Worm (Caenorhabditis elegans): Measurements from ENCODE around the gene lipl-5.

DNA sequence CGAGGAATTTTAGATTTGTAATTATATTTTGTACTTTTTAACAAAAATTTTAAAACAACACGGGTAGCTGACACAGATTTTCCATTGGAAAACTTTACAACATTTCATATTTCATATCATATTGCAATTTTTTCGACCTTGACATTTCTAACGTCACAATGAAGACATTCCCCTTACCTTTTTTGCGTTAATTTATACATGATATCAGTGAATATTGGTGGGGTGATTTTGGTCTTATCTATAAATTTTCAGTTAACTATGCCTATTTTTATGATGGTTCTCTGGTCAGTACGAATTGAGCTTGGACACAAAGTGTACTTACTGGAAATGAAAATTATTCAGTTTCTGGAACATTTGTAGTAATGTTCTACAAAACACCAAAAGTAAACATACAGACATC is 1.0 kb upstream of the lipl-5 start:
- TF ChIP-seq mab-5 (tag; optimal IDR thresholded peaks at IDR 0.05) = no peak
- no peak for TF ChIP-seq ceh-82 (tag; optimal IDR thresholded peaks at IDR 0.05)
- TF ChIP-seq sma-9 (GFP tag; optimal IDR thresholded peaks at IDR 0.05) = no peak
- TF ChIP-seq sma-9 (tag; optimal IDR thresholded peaks at IDR 0.05) = no peak
- no peak for TF ChIP-seq elt-3 (tag; optimal IDR thresholded peaks at IDR 0.05)
- TF ChIP-seq unc-62 (GFP tag; optimal IDR thresholded peaks at IDR 0.05) = no peak
- no peak for TF ChIP-seq ZK546.5 (tag; optimal IDR thresholded peaks at IDR 0.05)
- TF ChIP-seq skn-1 (tag; optimal IDR thresholded peaks at IDR 0.05) = no peak
- TF ChIP-seq zag-1 (tag; optimal IDR thresholded peaks at IDR 0.05) = no peak
- no peak for TF ChIP-seq snpc-4 (tag; optimal IDR thresholded peaks at IDR 0.05)
- TF ChIP-seq ama-1 (optimal IDR thresholded peaks at IDR 0.05) = no peak
- TF ChIP-seq mdl-1 (tag; optimal IDR thresholded peaks at IDR 0.05) = no peak
- TF ChIP-seq mbf-1 (tag; optimal IDR thresholded peaks at IDR 0.05) = no peak

Measured in whole organism, L2 larva.